Fruit fly (Drosophila melanogaster): ENCODE measurements around the gene CG12111.

The CG12111 gene

DNA sequence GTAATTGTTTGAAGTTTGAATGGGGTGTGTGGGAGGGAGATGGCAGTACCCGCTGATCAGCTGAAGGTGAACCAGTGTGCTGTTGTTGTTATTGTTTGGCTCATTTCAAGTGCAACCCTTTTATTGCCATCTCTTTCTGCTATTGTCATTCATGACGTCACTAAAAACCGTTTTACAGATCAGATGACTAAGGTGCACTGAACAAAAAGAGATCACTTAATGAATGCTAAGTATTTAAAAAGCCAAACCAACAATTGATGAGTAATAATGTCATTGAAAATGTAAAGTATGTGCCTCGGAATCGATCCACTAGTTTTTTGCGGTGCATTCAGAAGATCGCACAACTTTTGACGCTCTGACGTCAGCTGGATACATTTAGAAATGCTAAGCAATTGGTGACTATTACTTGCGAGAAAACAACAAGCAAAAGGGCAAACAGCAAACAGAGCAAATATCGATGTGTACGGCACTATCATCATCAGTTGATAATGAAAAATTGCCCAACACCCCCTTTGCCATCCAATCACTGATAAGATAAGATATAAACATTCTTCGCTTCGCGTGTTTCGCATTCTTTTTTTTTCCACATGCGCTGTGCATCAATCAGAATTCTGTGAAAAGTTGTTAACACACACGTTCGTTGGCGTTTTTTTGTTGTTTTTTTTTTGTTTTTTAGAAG, 4.1 kb upstream of the CG12111 start (continued):
- TF ChIP-seq chif (GFP tag; optimal IDR thresholded peaks at IDR 0.05) (peak in 1 of 2 experiments; percentile 3), CG6175 (GFP tag; IDR thresholded peaks at IDR 0.05) (no peak), dati (GFP tag; IDR thresholded peaks at IDR 0.05) (0 out of 2 replicates have a peak, but pooled peaks have one; percentile 3), dysf (GFP tag; IDR thresholded peaks at IDR 0.05) (peak; percentile 57; the same call in 1 of the 3 replicates), CG16863 (GFP tag; optimal IDR thresholded peaks at IDR 0.05) (peak; percentile 9), CG11456 (GFP tag; IDR thresholded peaks at IDR 0.05) (0 out of 3 replicates have a peak, but pooled peaks have one; percentile 39), CG3847 (GFP tag; IDR thresholded peaks at IDR 0.05) (peak; percentile 42), exex (tag; optimal IDR thresholded peaks at IDR 0.05) (peak; percentile 25), cg (GFP tag; optimal IDR thresholded peaks at IDR 0.05) (no peak), Xrp1 (GFP tag; IDR thresholded peaks at IDR 0.05) (peak; percentile 46), CG3281 (GFP tag; optimal IDR thresholded peaks at IDR 0.05) (peak; percentile 27), Nf-YA (GFP tag; IDR thresholded peaks at IDR 0.05) (no peak), jing (GFP tag; optimal IDR thresholded peaks at IDR 0.05) (no peak), D (optimal IDR thresholded peaks at IDR 0.05) (no peak), D (GFP tag; optimal IDR thresholded peaks at IDR 0.05) (peak; percentile 19), CG7839 (tag; optimal IDR thresholded peaks at IDR 0.05) (peak; percentile 56), grau (tag; optimal IDR thresholded peaks at IDR 0.05) (peak; percentile 52), her (GFP tag; optimal IDR thresholded peaks at IDR 0.05) (peak; percentile 64), NfI (GFP tag; optimal IDR thresholded peaks at IDR 0.05) (peak; percentile 41), Hmx (GFP tag; optimal IDR thresholded peaks at IDR 0.05) (no peak), Sry-β (GFP tag; optimal IDR thresholded peaks at IDR 0.05) (no peak), insv (GFP tag; optimal IDR thresholded peaks at IDR 0.05) (no peak), ro (GFP tag; IDR thresholded peaks at IDR 0.05) (no peak), CG13624 (GFP tag; optimal IDR thresholded peaks at IDR 0.05) (peak; percentile 18), HLH54F (GFP tag; optimal IDR thresholded peaks at IDR 0.05) (peak; percentile 2), BtbVII (GFP tag; optimal IDR thresholded peaks at IDR 0.05) (peak; percentile 44), prd (optimal IDR thresholded peaks at IDR 0.05) (no peak), prd (GFP tag; IDR thresholded peaks at IDR 0.05) (peak; percentile 50; the same call in 1 of the 3 replicates), CG6689 (GFP tag; IDR thresholded peaks at IDR 0.05) (peak; percentile 81), ind (GFP tag; optimal IDR thresholded peaks at IDR 0.05) (peak; percentile 29), CG17359 (tag; optimal IDR thresholded peaks at IDR 0.05) (peak; percentile 51), CG6654 (GFP tag; optimal IDR thresholded peaks at IDR 0.05) (no peak), CG7556 (GFP tag; optimal IDR thresholded peaks at IDR 0.05) (peak; percentile 14), CG16813 (GFP tag; IDR thresholded peaks at IDR 0.05; ENCODE audit: partially characterized antibody) (no peak), D19A (tag; optimal IDR thresholded peaks at IDR 0.05) (peak; percentile 4), Rfx (GFP tag; IDR thresholded peaks at IDR 0.05) (peak; percentile 68), grn (GFP tag; optimal IDR thresholded peaks at IDR 0.05) (peak; percentile 12), CG18599 (GFP tag; optimal IDR thresholded peaks at IDR 0.05) (peak; percentile 57), E2f1 (GFP tag; IDR thresholded peaks at IDR 0.05) (0 out of 2 replicates have a peak, but pooled peaks have one; percentile 40), CG1603 (tag; optimal IDR thresholded peaks at IDR 0.05) (peak; percentile 50), CG12155 (GFP tag; optimal IDR thresholded peaks at IDR 0.05) (peak; percentile 1), unpg (GFP tag; optimal IDR thresholded peaks at IDR 0.05) (peak; percentile 45), pros (GFP tag; optimal IDR thresholded peaks at IDR 0.05) (peak; percentile 9), Hmr (GFP tag; optimal IDR thresholded peaks at IDR 0.05) (peak; percentile 53), cas (GFP tag; IDR thresholded peaks at IDR 0.05) (no peak), org-1 (GFP tag; optimal IDR thresholded peaks at IDR 0.05) (peak; percentile 44), CG15514 (GFP tag; optimal IDR thresholded peaks at IDR 0.05) (peak; percentile 38), Sox102F (GFP tag; optimal IDR thresholded peaks at IDR 0.05) (peak; percentile 30), Mrtf (GFP tag; IDR thresholded peaks at IDR 0.05) (peak; percentile 47; the same call in 2 of the 3 replicates), CG2116 (GFP tag; optimal IDR thresholded peaks at IDR 0.05) (peak; percentile 29)

Measured in whole organism, embryonic.